Comparison of ENCODE assay signal across 1 fruit fly cellular context in genomic region chr3R:6845477-6846196, dm6.
TF ChIP-seq lines count a peak whose summit lies in the region.

No protein-coding gene starts in this region.

TF ChIP-seq in whole organism, embryonic, 481 proteins besides CTCF, POLR2A, EP300 and RAD21 (continued from another document and continues in another):
- no peak for TF ChIP-seq CG3847 (GFP tag; IDR thresholded peaks at IDR 0.05; lab: Robert Waterston, UW)
- TF ChIP-seq jigr1 (GFP tag; IDR thresholded peaks at IDR 0.05; lab: Robert Waterston, UW): no peak
- no peak for TF ChIP-seq CG9932 (GFP tag; IDR thresholded peaks at IDR 0.05; lab: Robert Waterston, UW)
- no peak for TF ChIP-seq sd (tag; optimal IDR thresholded peaks at IDR 0.05; lab: Kevin White, UChicago)
- no peak for TF ChIP-seq danr (GFP tag; IDR thresholded peaks at IDR 0.05; lab: Robert Waterston, UW)
- TF ChIP-seq CG8359 (GFP tag; optimal IDR thresholded peaks at IDR 0.05; lab: Kevin White, UChicago; ENCODE audit: borderline replicate concordance): no peak
- no peak for TF ChIP-seq NC2β (GFP tag; optimal IDR thresholded peaks at IDR 0.05; lab: Kevin White, UChicago)
- no peak for TF ChIP-seq CG31365 (tag; optimal IDR thresholded peaks at IDR 0.05; lab: Kevin White, UChicago)
- no peak for TF ChIP-seq CG5245 (GFP tag; optimal IDR thresholded peaks at IDR 0.05; lab: Kevin White, UChicago)
- no peak for TF ChIP-seq bsh (GFP tag; optimal IDR thresholded peaks at IDR 0.05; lab: Kevin White, UChicago)
- no peak for TF ChIP-seq CG6272 (GFP tag; IDR thresholded peaks at IDR 0.05; lab: Robert Waterston, UW)
- no peak for TF ChIP-seq CG6791 (GFP tag; IDR thresholded peaks at IDR 0.05; lab: Robert Waterston, UW; ENCODE audit: partially characterized antibody)
- no peak for TF ChIP-seq CG4328 (GFP tag; optimal IDR thresholded peaks at IDR 0.05; lab: Kevin White, UChicago)
- TF ChIP-seq dati (GFP tag; IDR thresholded peaks at IDR 0.05; lab: Robert Waterston, UW): no peak
- TF ChIP-seq Kr (GFP tag; optimal IDR thresholded peaks at IDR 0.05; lab: Kevin White, UChicago): no peak
- TF ChIP-seq slp2 (GFP tag; optimal IDR thresholded peaks at IDR 0.05; lab: Kevin White, UChicago): no peak
- no peak for TF ChIP-seq CG9609 (GFP tag; optimal IDR thresholded peaks at IDR 0.05; lab: Kevin White, UChicago)
- TF ChIP-seq CG2199 (GFP tag; IDR thresholded peaks at IDR 0.05; lab: Robert Waterston, UW): no peak
- no peak for TF ChIP-seq tin (GFP tag; optimal IDR thresholded peaks at IDR 0.05; lab: Kevin White, UChicago)
- TF ChIP-seq CG1647 (GFP tag; optimal IDR thresholded peaks at IDR 0.05; lab: Kevin White, UChicago): no peak
- TF ChIP-seq Tbp (GFP tag; optimal IDR thresholded peaks at IDR 0.05; lab: Kevin White, UChicago): no peak
- no peak for TF ChIP-seq CG13296 (GFP tag; optimal IDR thresholded peaks at IDR 0.05; lab: Kevin White, UChicago)
- TF ChIP-seq HmgZ (tag; optimal IDR thresholded peaks at IDR 0.05; lab: Kevin White, UChicago): no peak
- TF ChIP-seq wdn (GFP tag; IDR thresholded peaks at IDR 0.05; lab: Robert Waterston, UW): no peak
- TF ChIP-seq CG14441 (GFP tag; IDR thresholded peaks at IDR 0.05; lab: Robert Waterston, UW): no peak
- TF ChIP-seq tup (GFP tag; optimal IDR thresholded peaks at IDR 0.05; lab: Kevin White, UChicago): no peak
- no peak for TF ChIP-seq tx (GFP tag; optimal IDR thresholded peaks at IDR 0.05; lab: Kevin White, UChicago)
- no peak for TF ChIP-seq corto (GFP tag; optimal IDR thresholded peaks at IDR 0.05; lab: Kevin White, UChicago)
- TF ChIP-seq gce (GFP tag; IDR thresholded peaks at IDR 0.05; lab: Robert Waterston, UW): no peak
- TF ChIP-seq CG14050 (GFP tag; IDR thresholded peaks at IDR 0.05; lab: Robert Waterston, UW): no peak
- no peak for TF ChIP-seq Ravus (GFP tag; IDR thresholded peaks at IDR 0.05; lab: Robert Waterston, UW)
- TF ChIP-seq CG14667 (GFP tag; IDR thresholded peaks at IDR 0.05; lab: Robert Waterston, UW): no peak
- no peak for TF ChIP-seq hb (GFP tag; IDR thresholded peaks at IDR 0.05; lab: Robert Waterston, UW; ENCODE audit: partially characterized antibody)
- TF ChIP-seq CG9817 (tag; optimal IDR thresholded peaks at IDR 0.05; lab: Kevin White, UChicago): no peak
- no peak for TF ChIP-seq CG3281 (GFP tag; optimal IDR thresholded peaks at IDR 0.05; lab: Kevin White, UChicago)
- no peak for TF ChIP-seq CG7745 (tag; optimal IDR thresholded peaks at IDR 0.05; lab: Kevin White, UChicago)
- TF ChIP-seq vvl (GFP tag; IDR thresholded peaks at IDR 0.05; lab: Robert Waterston, UW): peak; percentile 17; the same call in 1 of the 2 replicates
- no peak for TF ChIP-seq CG31224 (GFP tag; IDR thresholded peaks at IDR 0.05; lab: Robert Waterston, UW)
- peak; percentile 92 for TF ChIP-seq CG10321 (GFP tag; IDR thresholded peaks at IDR 0.05; lab: Robert Waterston, UW)
- TF ChIP-seq CG4360 (GFP tag; IDR thresholded peaks at IDR 0.05; lab: Robert Waterston, UW): peak; percentile 72
- no peak for TF ChIP-seq Antp (GFP tag; optimal IDR thresholded peaks at IDR 0.05; lab: Kevin White, UChicago)
- no peak for TF ChIP-seq GATAe (GFP tag; conservative IDR thresholded peaks at IDR 0.05; lab: Robert Waterston, UW)
- no peak for TF ChIP-seq CG11560 (tag; IDR thresholded peaks at IDR 0.05; lab: Robert Waterston, UW)
- TF ChIP-seq cato (GFP tag; optimal IDR thresholded peaks at IDR 0.05; lab: Kevin White, UChicago; ENCODE audit: borderline replicate concordance): no peak
- TF ChIP-seq p53 (GFP tag; optimal IDR thresholded peaks at IDR 0.05; lab: Kevin White, UChicago): no peak
- TF ChIP-seq Dll (GFP tag; IDR thresholded peaks at IDR 0.05; lab: Robert Waterston, UW; ENCODE audit: partially characterized antibody): no peak
- TF ChIP-seq fd3F (GFP tag; optimal IDR thresholded peaks at IDR 0.05; lab: Kevin White, UChicago): no peak
- no peak for TF ChIP-seq CG13287 (GFP tag; IDR thresholded peaks at IDR 0.05; lab: Robert Waterston, UW; ENCODE audit: partially characterized antibody)
- no peak for TF ChIP-seq ro (GFP tag; IDR thresholded peaks at IDR 0.05; lab: Robert Waterston, UW)
- TF ChIP-seq dpn (GFP tag; optimal IDR thresholded peaks at IDR 0.05; lab: Kevin White, UChicago): no peak
- TF ChIP-seq CG14014 (GFP tag; IDR thresholded peaks at IDR 0.05; lab: Robert Waterston, UW): no peak
- no peak for TF ChIP-seq CG17829 (tag; optimal IDR thresholded peaks at IDR 0.05; lab: Kevin White, UChicago)
- no peak for TF ChIP-seq HLH4C (GFP tag; IDR thresholded peaks at IDR 0.05; lab: Robert Waterston, UW; ENCODE audit: partially characterized antibody)
- TF ChIP-seq CG12299 (tag; optimal IDR thresholded peaks at IDR 0.05; lab: Kevin White, UChicago): no peak
- no peak for TF ChIP-seq CG8290 (GFP tag; optimal IDR thresholded peaks at IDR 0.05; lab: Kevin White, UChicago)
- TF ChIP-seq CG8290 (tag; optimal IDR thresholded peaks at IDR 0.05; lab: Kevin White, UChicago): no peak
- no peak for TF ChIP-seq CG32532 (GFP tag; IDR thresholded peaks at IDR 0.05; lab: Robert Waterston, UW)
- TF ChIP-seq MTF-1 (GFP tag; optimal IDR thresholded peaks at IDR 0.05; lab: Kevin White, UChicago; ENCODE audit: borderline replicate concordance): no peak
- no peak for TF ChIP-seq CG34376 (GFP tag; optimal IDR thresholded peaks at IDR 0.05; lab: Kevin White, UChicago)
- no peak for TF ChIP-seq eyg (GFP tag; optimal IDR thresholded peaks at IDR 0.05; lab: Kevin White, UChicago)
- no peak for TF ChIP-seq dmrt99B (tag; optimal IDR thresholded peaks at IDR 0.05; lab: Kevin White, UChicago)
- TF ChIP-seq Abd-B (GFP tag; optimal IDR thresholded peaks at IDR 0.05; lab: Kevin White, UChicago): peak; percentile 80
- TF ChIP-seq ato (GFP tag; IDR thresholded peaks at IDR 0.05; lab: Robert Waterston, UW; ENCODE audit: partially characterized antibody): no peak
- TF ChIP-seq Sin3A (optimal IDR thresholded peaks at IDR 0.05; lab: Kevin White, UChicago): no peak
- TF ChIP-seq dysf (GFP tag; IDR thresholded peaks at IDR 0.05; lab: Robert Waterston, UW): peak; percentile 7; the same call in 1 of the 3 replicates
- no peak for TF ChIP-seq Rx (GFP tag; IDR thresholded peaks at IDR 0.05; lab: Robert Waterston, UW)
- no peak for TF ChIP-seq ci (GFP tag; IDR thresholded peaks at IDR 0.05; lab: Robert Waterston, UW)
- TF ChIP-seq mirr (GFP tag; optimal IDR thresholded peaks at IDR 0.05; lab: Kevin White, UChicago): no peak
- TF ChIP-seq pho (GFP tag; optimal IDR thresholded peaks at IDR 0.05; lab: Kevin White, UChicago): no peak
- TF ChIP-seq Dek (tag; optimal IDR thresholded peaks at IDR 0.05; lab: Kevin White, UChicago): no peak
- TF ChIP-seq CG34422 (GFP tag; IDR thresholded peaks at IDR 0.05; lab: Robert Waterston, UW): no peak; the same call in 2 of the 3 replicates
- no peak for TF ChIP-seq lilli (GFP tag; optimal IDR thresholded peaks at IDR 0.05; lab: Kevin White, UChicago)
- TF ChIP-seq pum (GFP tag; optimal IDR thresholded peaks at IDR 0.05; lab: Kevin White, UChicago): no peak
- TF ChIP-seq pros (GFP tag; optimal IDR thresholded peaks at IDR 0.05; lab: Kevin White, UChicago): peak; percentile 6
- TF ChIP-seq Dref (GFP tag; IDR thresholded peaks at IDR 0.05; lab: Robert Waterston, UW): no peak
- TF ChIP-seq tll (GFP tag; optimal IDR thresholded peaks at IDR 0.05; lab: Kevin White, UChicago): peak in 1 of 2 experiments; percentile 97
- no peak for TF ChIP-seq Poxn (GFP tag; IDR thresholded peaks at IDR 0.05; lab: Robert Waterston, UW)
- no peak for TF ChIP-seq Oli (tag; optimal IDR thresholded peaks at IDR 0.05; lab: Kevin White, UChicago)
- TF ChIP-seq Vsx1 (GFP tag; optimal IDR thresholded peaks at IDR 0.05; lab: Kevin White, UChicago): no peak
- no peak for TF ChIP-seq Nf-YA (GFP tag; IDR thresholded peaks at IDR 0.05; lab: Robert Waterston, UW)
- no peak for TF ChIP-seq schlank (tag; optimal IDR thresholded peaks at IDR 0.05; lab: Kevin White, UChicago)
- TF ChIP-seq Atf6 (GFP tag; IDR thresholded peaks at IDR 0.05; lab: Robert Waterston, UW): no peak
- no peak for TF ChIP-seq Opbp (GFP tag; IDR thresholded peaks at IDR 0.05; lab: Robert Waterston, UW; ENCODE audit: partially characterized antibody)
- no peak for TF ChIP-seq gsb-n (tag; optimal IDR thresholded peaks at IDR 0.05; lab: Kevin White, UChicago)
- TF ChIP-seq z (GFP tag; IDR thresholded peaks at IDR 0.05; lab: Robert Waterston, UW): no peak
- TF ChIP-seq CG13775 (GFP tag; optimal IDR thresholded peaks at IDR 0.05; lab: Kevin White, UChicago): no peak
- TF ChIP-seq ara (GFP tag; IDR thresholded peaks at IDR 0.05; lab: Robert Waterston, UW): no peak
- TF ChIP-seq CkIIα-i1 (GFP tag; IDR thresholded peaks at IDR 0.05; lab: Robert Waterston, UW): no peak
- no peak for TF ChIP-seq CG7357 (GFP tag; IDR thresholded peaks at IDR 0.05; lab: Robert Waterston, UW)
- TF ChIP-seq en (GFP tag; optimal IDR thresholded peaks at IDR 0.05; lab: Kevin White, UChicago): no peak
- TF ChIP-seq Elba2 (GFP tag; optimal IDR thresholded peaks at IDR 0.05; lab: Kevin White, UChicago): peak; percentile 20
- TF ChIP-seq CG12219 (GFP tag; optimal IDR thresholded peaks at IDR 0.05; lab: Kevin White, UChicago): no peak
- no peak for TF ChIP-seq E2f1 (GFP tag; IDR thresholded peaks at IDR 0.05; lab: Robert Waterston, UW)
- peak; percentile 13 for TF ChIP-seq cg (GFP tag; optimal IDR thresholded peaks at IDR 0.05; lab: Kevin White, UChicago)
- no peak for TF ChIP-seq Side (GFP tag; optimal IDR thresholded peaks at IDR 0.05; lab: Kevin White, UChicago)
- no peak for TF ChIP-seq CG3995 (GFP tag; optimal IDR thresholded peaks at IDR 0.05; lab: Kevin White, UChicago)
- TF ChIP-seq CG18619 (GFP tag; optimal IDR thresholded peaks at IDR 0.05; lab: Kevin White, UChicago): no peak
- no peak for TF ChIP-seq dm (GFP tag; optimal IDR thresholded peaks at IDR 0.05; lab: Kevin White, UChicago)
- no peak for TF ChIP-seq sc (optimal IDR thresholded peaks at IDR 0.05; lab: Kevin White, UChicago)
- TF ChIP-seq sc (GFP tag; optimal IDR thresholded peaks at IDR 0.05; lab: Kevin White, UChicago): no peak
- no peak for TF ChIP-seq aop (GFP tag; IDR thresholded peaks at IDR 0.05; lab: Robert Waterston, UW)
- TF ChIP-seq chn (GFP tag; optimal IDR thresholded peaks at IDR 0.05; lab: Kevin White, UChicago): no peak
- no peak for TF ChIP-seq Ets65A (GFP tag; lab: Kevin White, UChicago)
- TF ChIP-seq cas (GFP tag; IDR thresholded peaks at IDR 0.05; lab: Robert Waterston, UW): no peak
- TF ChIP-seq lbe (GFP tag; optimal IDR thresholded peaks at IDR 0.05; lab: Kevin White, UChicago): no peak
- no peak for TF ChIP-seq vfl (GFP tag; optimal IDR thresholded peaks at IDR 0.05; lab: Kevin White, UChicago)
- TF ChIP-seq zen (tag; optimal IDR thresholded peaks at IDR 0.05; lab: Kevin White, UChicago): peak; percentile 99
- no peak for TF ChIP-seq hkb (optimal IDR thresholded peaks at IDR 0.05; lab: Kevin White, UChicago)
- no peak for TF ChIP-seq hkb (GFP tag; IDR thresholded peaks at IDR 0.05; lab: Robert Waterston, UW)
- no peak for TF ChIP-seq grn (GFP tag; optimal IDR thresholded peaks at IDR 0.05; lab: Kevin White, UChicago)
- peak; percentile 91 for TF ChIP-seq Nf-YB (GFP tag; optimal IDR thresholded peaks at IDR 0.05; lab: Kevin White, UChicago)
- TF ChIP-seq CG8944 (GFP tag; optimal IDR thresholded peaks at IDR 0.05; lab: Kevin White, UChicago): no peak
- TF ChIP-seq CG11085 (GFP tag; IDR thresholded peaks at IDR 0.05; lab: Robert Waterston, UW): no peak
- no peak for TF ChIP-seq CG1024 (GFP tag; IDR thresholded peaks at IDR 0.05; lab: Robert Waterston, UW)
- TF ChIP-seq CG1529 (GFP tag; optimal IDR thresholded peaks at IDR 0.05; lab: Kevin White, UChicago): no peak
- no peak for TF ChIP-seq Bgb (GFP tag; IDR thresholded peaks at IDR 0.05; lab: Robert Waterston, UW; ENCODE audit: partially characterized antibody)
- TF ChIP-seq NC2α (GFP tag; optimal IDR thresholded peaks at IDR 0.05; lab: Kevin White, UChicago): no peak
- TF ChIP-seq Fer2 (tag; optimal IDR thresholded peaks at IDR 0.05; lab: Kevin White, UChicago): no peak
- TF ChIP-seq CG17385 (GFP tag; optimal IDR thresholded peaks at IDR 0.05; lab: Kevin White, UChicago): peak; percentile 42
- TF ChIP-seq Dip2 (GFP tag; IDR thresholded peaks at IDR 0.05; lab: Robert Waterston, UW): no peak
- no peak for TF ChIP-seq CG4617 (GFP tag; optimal IDR thresholded peaks at IDR 0.05; lab: Kevin White, UChicago; ENCODE audit: borderline replicate concordance)
- no peak for TF ChIP-seq CG4404 (GFP tag; IDR thresholded peaks at IDR 0.05; lab: Robert Waterston, UW)
- peak; percentile 13 for TF ChIP-seq ewg (GFP tag; optimal IDR thresholded peaks at IDR 0.05; lab: Kevin White, UChicago)
- TF ChIP-seq Camta (GFP tag; optimal IDR thresholded peaks at IDR 0.05; lab: Kevin White, UChicago): no peak
- no peak for TF ChIP-seq CG4707 (GFP tag; optimal IDR thresholded peaks at IDR 0.05; lab: Kevin White, UChicago)
- TF ChIP-seq fd102C (GFP tag; optimal IDR thresholded peaks at IDR 0.05; lab: Kevin White, UChicago): peak; percentile 67
- 0 out of 2 replicates have a peak, but pooled peaks have one; percentile 9 for TF ChIP-seq Xrp1 (GFP tag; IDR thresholded peaks at IDR 0.05; lab: Robert Waterston, UW)
- TF ChIP-seq gfzf (GFP tag; optimal IDR thresholded peaks at IDR 0.05; lab: Kevin White, UChicago): no peak
- TF ChIP-seq CG6765 (GFP tag; optimal IDR thresholded peaks at IDR 0.05; lab: Kevin White, UChicago): no peak
- TF ChIP-seq jing (GFP tag; optimal IDR thresholded peaks at IDR 0.05; lab: Kevin White, UChicago): no peak
- TF ChIP-seq CG33213 (GFP tag; optimal IDR thresholded peaks at IDR 0.05; lab: Kevin White, UChicago): no peak
- TF ChIP-seq CG17912 (GFP tag; optimal IDR thresholded peaks at IDR 0.05; lab: Kevin White, UChicago): no peak
- no peak for TF ChIP-seq CG12155 (GFP tag; optimal IDR thresholded peaks at IDR 0.05; lab: Kevin White, UChicago)
- peak; percentile 87 for TF ChIP-seq CG15479 (GFP tag; optimal IDR thresholded peaks at IDR 0.05; lab: Kevin White, UChicago)
- TF ChIP-seq pfk (GFP tag; optimal IDR thresholded peaks at IDR 0.05; lab: Kevin White, UChicago): no peak
- TF ChIP-seq CG9727 (GFP tag; optimal IDR thresholded peaks at IDR 0.05; lab: Kevin White, UChicago): peak; percentile 34
- TF ChIP-seq CG7372 (GFP tag; IDR thresholded peaks at IDR 0.05; lab: Robert Waterston, UW): no peak
- no peak for TF ChIP-seq CG10267 (tag; optimal IDR thresholded peaks at IDR 0.05; lab: Kevin White, UChicago)
- no peak for TF ChIP-seq BtbVII (GFP tag; optimal IDR thresholded peaks at IDR 0.05; lab: Kevin White, UChicago)
- TF ChIP-seq CG6254 (GFP tag; optimal IDR thresholded peaks at IDR 0.05; lab: Kevin White, UChicago): no peak
